Fruit fly (Drosophila melanogaster): Measurements from ENCODE around the gene CG2975.
A peak's percentile ranks its signal among the peaks of the same experiment; 100 is the strongest.

Gene CG2975

DNA sequence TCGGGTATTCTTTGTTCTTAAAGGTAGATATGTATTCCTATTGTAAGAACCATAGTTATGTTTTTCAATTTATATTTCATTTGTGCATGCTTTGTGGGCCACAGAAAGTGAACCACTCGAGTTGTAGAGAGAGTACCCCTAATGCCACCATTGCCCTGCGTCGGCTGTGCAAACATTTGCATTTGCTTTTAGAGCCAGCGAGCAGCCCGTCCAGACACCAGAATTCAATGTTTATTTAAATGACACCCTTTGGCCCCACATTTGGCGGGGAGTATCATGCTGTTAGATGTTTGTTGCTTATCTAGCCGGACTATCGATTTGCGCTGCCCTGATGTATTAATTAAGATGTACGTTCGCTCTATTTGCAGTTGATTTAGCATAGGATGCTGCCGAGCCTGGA is 24.7 kb downstream of the CG2975 start (continued):
- TF ChIP-seq chif (GFP tag; optimal IDR thresholded peaks at IDR 0.05) (no peak), chn (GFP tag; optimal IDR thresholded peaks at IDR 0.05) (no peak), BtbVII (GFP tag; optimal IDR thresholded peaks at IDR 0.05) (peak; percentile 27), Side (GFP tag; optimal IDR thresholded peaks at IDR 0.05) (peak; percentile 7), Rx (GFP tag; IDR thresholded peaks at IDR 0.05) (no peak), Asciz (GFP tag; optimal IDR thresholded peaks at IDR 0.05) (peak; percentile 50), CG10366 (GFP tag; IDR thresholded peaks at IDR 0.05) (no peak), CG10654 (GFP tag; optimal IDR thresholded peaks at IDR 0.05) (peak; percentile 6), CG7987 (GFP tag; optimal IDR thresholded peaks at IDR 0.05) (peak; percentile 57), gcm2 (GFP tag; optimal IDR thresholded peaks at IDR 0.05) (no peak), CG3407 (GFP tag; optimal IDR thresholded peaks at IDR 0.05) (peak; percentile 20), kni (GFP tag; optimal IDR thresholded peaks at IDR 0.05) (peak; percentile 42), Med (GFP tag) (peak; percentile 66), lmd (GFP tag; IDR thresholded peaks at IDR 0.05) (no peak), HLHmδ (GFP tag; optimal IDR thresholded peaks at IDR 0.05) (peak; percentile 87), Atf6 (GFP tag; IDR thresholded peaks at IDR 0.05) (no peak), NfI (GFP tag; optimal IDR thresholded peaks at IDR 0.05) (peak; percentile 16), ATbp (GFP tag; optimal IDR thresholded peaks at IDR 0.05) (peak; percentile 70), Blimp-1 (GFP tag; optimal IDR thresholded peaks at IDR 0.05) (peak; percentile 32), otp (GFP tag; IDR thresholded peaks at IDR 0.05) (peak; percentile 66; the same call in 1 of the 3 replicates), fd64A (GFP tag; optimal IDR thresholded peaks at IDR 0.05) (peak; percentile 50), CG10274 (GFP tag; optimal IDR thresholded peaks at IDR 0.05) (peak; percentile 15), CG14014 (GFP tag; IDR thresholded peaks at IDR 0.05) (peak; percentile 11; the same call in 1 of the 2 replicates), disco-r (GFP tag; optimal IDR thresholded peaks at IDR 0.05) (peak; percentile 2), CG16863 (GFP tag; optimal IDR thresholded peaks at IDR 0.05) (no peak), CG2678 (tag; optimal IDR thresholded peaks at IDR 0.05) (peak; percentile 34), CG13424 (tag; optimal IDR thresholded peaks at IDR 0.05) (peak; percentile 17), stc (GFP tag; IDR thresholded peaks at IDR 0.05) (peak; percentile 26; the same call in 1 of the 2 replicates), Xrp1 (GFP tag; IDR thresholded peaks at IDR 0.05) (peak; percentile 57), CG1233 (GFP tag; optimal IDR thresholded peaks at IDR 0.05) (peak; percentile 30), aop (GFP tag; IDR thresholded peaks at IDR 0.05) (peak; percentile 11; the same call in 1 of the 2 replicates), D (optimal IDR thresholded peaks at IDR 0.05) (no peak), D (GFP tag; optimal IDR thresholded peaks at IDR 0.05) (peak; percentile 4), CG11695 (GFP tag; IDR thresholded peaks at IDR 0.05) (peak; percentile 63), NK7.1 (GFP tag; optimal IDR thresholded peaks at IDR 0.05) (no peak), gce (GFP tag; IDR thresholded peaks at IDR 0.05) (0 out of 3 replicates have a peak, but pooled peaks have one; percentile 43), HLH3B (GFP tag; IDR thresholded peaks at IDR 0.05) (peak; percentile 18; the same call in 1 of the 2 replicates), chm (GFP tag; IDR thresholded peaks at IDR 0.05) (no peak), CG32532 (GFP tag; IDR thresholded peaks at IDR 0.05) (no peak), vvl (GFP tag; IDR thresholded peaks at IDR 0.05) (peak; percentile 40; the same call in 1 of the 2 replicates), CG5180 (GFP tag; optimal IDR thresholded peaks at IDR 0.05) (peak; percentile 25), bsh (GFP tag; optimal IDR thresholded peaks at IDR 0.05) (peak in 1 of 2 experiments; percentile 8), Sox100B (GFP tag; optimal IDR thresholded peaks at IDR 0.05) (peak; percentile 21), lab (GFP tag; optimal IDR thresholded peaks at IDR 0.05) (peak; percentile 70), lov (optimal IDR thresholded peaks at IDR 0.05) (no peak), lov (GFP tag; IDR thresholded peaks at IDR 0.05) (0 out of 3 replicates have a peak, but pooled peaks have one; percentile 47), CG2120 (GFP tag; optimal IDR thresholded peaks at IDR 0.05) (no peak), CrebB (tag; optimal IDR thresholded peaks at IDR 0.05) (peak; percentile 9), CG2875 (GFP tag; optimal IDR thresholded peaks at IDR 0.05) (peak; percentile 36), CG8290 (GFP tag; optimal IDR thresholded peaks at IDR 0.05) (no peak), CG8290 (tag; optimal IDR thresholded peaks at IDR 0.05) (peak in 1 of 2 experiments; percentile 62)

Measured in whole organism, embryonic.